Fruit fly (Drosophila melanogaster) whole organism, embryonic: Measurements from ENCODE around the gene Pcmt.

Source experiments
- Abd-B ChIP-seq: fragments of 200-800 bp; sonication (Bioruptor generic); optimal IDR thresholded peaks from 2 replicates; lab custom pipeline; 2018; ENCODE audit warnings: missing biosample characterization, mild to moderate bottlenecking, missing genetic modification characterization, moderate library complexity
- CG10274 ChIP-seq: fragments of 200-800 bp; sonication (Bioruptor generic); optimal IDR thresholded peaks from 3 replicates; lab custom pipeline; 2017; ENCODE audit warnings: missing biosample characterization, mild to moderate bottlenecking, missing genetic modification characterization
- CG11696 ChIP-seq: fragments of 200-800 bp; sonication (Bioruptor generic); IDR thresholded peaks from 2 replicates; pipeline ENCODE4 v1.3.6; 2022; ENCODE audit warnings: missing biosample characterization, missing genetic modification characterization
- CG12236 ChIP-seq: fragments of 200-800 bp; sonication (Bioruptor generic); optimal IDR thresholded peaks from 2 replicates; lab custom pipeline; 2016; ENCODE audit warnings: missing biosample characterization, missing genetic modification characterization
- CG12299 ChIP-seq: fragments of 200-800 bp; sonication (Bioruptor generic); optimal IDR thresholded peaks from 2 replicates; lab custom pipeline; 2018; ENCODE audit warnings: missing biosample characterization, mild to moderate bottlenecking, missing genetic modification characterization
- CG12391 ChIP-seq: fragments of 200-800 bp; sonication (Bioruptor generic); optimal IDR thresholded peaks from 3 replicates; lab custom pipeline; 2018; ENCODE audit warnings: missing biosample characterization, mild to moderate bottlenecking, missing genetic modification characterization, moderate library complexity
- CG12744 ChIP-seq: fragments of 200-800 bp; sonication (Bioruptor generic); optimal IDR thresholded peaks from 2 replicates; lab custom pipeline; 2016; ENCODE audit warnings: missing biosample characterization, missing genetic modification characterization
- CG12942 ChIP-seq: fragments of 200-800 bp; sonication (Bioruptor generic); optimal IDR thresholded peaks from 3 replicates; lab custom pipeline; 2016; ENCODE audit warnings: missing biosample characterization, missing genetic modification characterization
- CG15601 ChIP-seq: fragments of 200-800 bp; sonication (Bioruptor generic); optimal IDR thresholded peaks from 3 replicates; lab custom pipeline; 2019; ENCODE audit warnings: missing biosample characterization, mild to moderate bottlenecking, missing genetic modification characterization, moderate library complexity
- CG1603 ChIP-seq: fragments of 200-800 bp; sonication (Bioruptor generic); optimal IDR thresholded peaks from 2 replicates; lab custom pipeline; 2019; ENCODE audit warnings: missing biosample characterization, mild to moderate bottlenecking, missing genetic modification characterization, moderate library complexity
- CG16813 ChIP-seq: fragments of 200-800 bp; sonication (Bioruptor generic); IDR thresholded peaks from 3 replicates; pipeline ENCODE4 v1.3.6; 2022; ENCODE audit warnings: missing biosample characterization, missing genetic modification characterization; ENCODE audit not compliant: partially characterized antibody
- CG16815 ChIP-seq: fragments of 200-800 bp; sonication (Bioruptor generic); optimal IDR thresholded peaks from 3 replicates; lab custom pipeline; 2017; ENCODE audit warnings: missing biosample characterization, mild to moderate bottlenecking, missing genetic modification characterization
- CG17612 ChIP-seq: fragments of 200-800 bp; sonication (Bioruptor generic); IDR thresholded peaks from 2 replicates; pipeline ENCODE4 v1.3.6; 2022; ENCODE audit warnings: missing biosample characterization, missing genetic modification characterization
- CG17829 ChIP-seq: fragments of 200-800 bp; optimal IDR thresholded peaks from 2 replicates; lab custom pipeline; 2019; ENCODE audit warnings: missing biosample characterization, mild to moderate bottlenecking, missing genetic modification characterization, moderate library complexity
- CG2678 ChIP-seq: fragments of 200-800 bp; sonication (Bioruptor generic); optimal IDR thresholded peaks from 3 replicates; lab custom pipeline; 2019; ENCODE audit warnings: missing biosample characterization, mild to moderate bottlenecking, missing genetic modification characterization, moderate library complexity
- CG30403 ChIP-seq: fragments of 200-800 bp; sonication (Bioruptor generic); optimal IDR thresholded peaks from 3 replicates; lab custom pipeline; 2016; ENCODE audit warnings: missing biosample characterization, missing genetic modification characterization
- CG3847 ChIP-seq: fragments of 200-800 bp; sonication (Bioruptor generic); IDR thresholded peaks from 2 replicates; pipeline ENCODE4 v1.3.6; 2022; ENCODE audit warnings: missing biosample characterization, missing genetic modification characterization
- CG4617 ChIP-seq: fragments of 200-800 bp; sonication (Bioruptor generic); optimal IDR thresholded peaks from 3 replicates; lab custom pipeline; 2016; ENCODE audit warnings: missing biosample characterization, missing genetic modification characterization, borderline replicate concordance
- CG6654 ChIP-seq: fragments of 200-800 bp; sonication (Bioruptor generic); optimal IDR thresholded peaks from 2 replicates; lab custom pipeline; 2017; ENCODE audit warnings: missing biosample characterization, mild to moderate bottlenecking, missing genetic modification characterization
- CG6683 ChIP-seq: fragments of 200-800 bp; sonication (Bioruptor generic); optimal IDR thresholded peaks from 2 replicates; lab custom pipeline; 2017; ENCODE audit warnings: missing biosample characterization, mild to moderate bottlenecking, missing genetic modification characterization, missing genetic modification reagents
- CG7271 ChIP-seq: fragments of 200-800 bp; sonication (Bioruptor generic); optimal IDR thresholded peaks from 2 replicates; lab custom pipeline; 2018; ENCODE audit warnings: missing biosample characterization, mild to moderate bottlenecking, missing genetic modification characterization, moderate library complexity
- CG7372 ChIP-seq: fragments of 200-800 bp; sonication (Bioruptor generic); IDR thresholded peaks from 2 replicates; pipeline ENCODE4 v1.3.6; 2022; ENCODE audit warnings: missing biosample characterization, missing genetic modification characterization
- Dfd ChIP-seq, 2 experiments: fragments of >200 bp; optimal IDR thresholded peaks; 2 replicates each; lab custom pipeline; 2017; ENCODE audit warnings: missing biosample characterization in 2 of 2, missing genetic modification characterization in 2 of 2
- Dref ChIP-seq: fragments of 200-800 bp; sonication (Bioruptor generic); IDR thresholded peaks from 2 replicates; pipeline ENCODE4 v1.3.6; 2022; ENCODE audit warnings: missing biosample characterization, missing genetic modification characterization
- Ets97D ChIP-seq: fragments of 200-800 bp; sonication (Bioruptor generic); optimal IDR thresholded peaks from 3 replicates; lab custom pipeline; 2016; ENCODE audit warnings: missing biosample characterization, missing genetic modification characterization
- Hand ChIP-seq: fragments of 200-800 bp; sonication (Bioruptor generic); optimal IDR thresholded peaks from 2 replicates; lab custom pipeline; 2017; ENCODE audit warnings: mild to moderate bottlenecking, missing biosample characterization, missing genetic modification reagents, missing genetic modification characterization
- Hmx ChIP-seq: fragments of 200-800 bp; sonication (Bioruptor generic); optimal IDR thresholded peaks from 2 replicates; lab custom pipeline; 2016; ENCODE audit warnings: missing biosample characterization, missing genetic modification characterization
- Hr51 ChIP-seq, 2 experiments: fragments of 200-800 bp; sonication (Bioruptor generic); optimal IDR thresholded peaks; 2 replicates in 1 of 2; 3 replicates in 1 of 2; lab custom pipeline; 2016 to 2018; ENCODE audit warnings: missing biosample characterization in 2 of 2, missing genetic modification characterization in 2 of 2, mild to moderate bottlenecking in 1 of 2, moderate library complexity in 1 of 2
- Lhr ChIP-seq: fragments of 200-800 bp; sonication (Bioruptor generic); optimal IDR thresholded peaks from 3 replicates; lab custom pipeline; 2017; ENCODE audit warnings: mild to moderate bottlenecking, missing biosample characterization, missing genetic modification reagents, missing genetic modification characterization
- Optix ChIP-seq: fragments of 200-800 bp; sonication (Bioruptor generic); IDR thresholded peaks from 3 replicates; pipeline ENCODE4 v1.3.6; 2022; ENCODE audit warnings: missing biosample characterization, missing genetic modification characterization
- Pdp1 ChIP-seq, 2 experiments: fragments of 200-800 bp; sonication (Bioruptor generic); optimal IDR thresholded peaks; 3 replicates each; lab custom pipeline; 2016; ENCODE audit warnings: missing biosample characterization in 2 of 2, missing genetic modification characterization in 2 of 2, mild to moderate bottlenecking in 1 of 2, moderate library complexity in 1 of 2
- Ptx1 ChIP-seq: fragments of 200-800 bp; sonication (Bioruptor generic); IDR thresholded peaks from 2 replicates; pipeline ENCODE4 v1.3.6; 2022; ENCODE audit warnings: missing biosample characterization, missing genetic modification characterization
- Sox100B ChIP-seq: fragments of 200-800 bp; sonication (Bioruptor generic); optimal IDR thresholded peaks from 3 replicates; lab custom pipeline; 2018; ENCODE audit warnings: missing biosample characterization, mild to moderate bottlenecking, missing genetic modification characterization
- croc ChIP-seq: fragments of 200-800 bp; sonication (Bioruptor generic); conservative IDR thresholded peaks from 3 replicates; pipeline ENCODE4 v1.3.6; 2022; ENCODE audit warnings: missing biosample characterization, missing genetic modification characterization
- dysf ChIP-seq: fragments of 200-800 bp; sonication (Bioruptor generic); IDR thresholded peaks from 3 replicates; pipeline ENCODE4 v1.3.6; 2022; ENCODE audit warnings: missing biosample characterization, missing genetic modification characterization
- emc ChIP-seq: fragments of 200-800 bp; sonication (Bioruptor generic); optimal IDR thresholded peaks from 2 replicates; lab custom pipeline; 2016; ENCODE audit warnings: missing biosample characterization, missing genetic modification characterization
- gro ChIP-seq: fragments of 200-800 bp; sonication (Bioruptor generic); optimal IDR thresholded peaks from 2 replicates; lab custom pipeline; 2016; ENCODE audit warnings: missing biosample characterization, missing genetic modification characterization
- lov ChIP-seq, 2 experiments: fragments of 200-800 bp in 1 of 2; fragments of >200 bp in 1 of 2; sonication (Bioruptor generic) in 1 of 2; IDR thresholded peaks in 1 of 2; optimal IDR thresholded peaks in 1 of 2; 2 replicates in 1 of 2; 3 replicates in 1 of 2; pipeline versions ENCODE4 v1.3.6 to Lab custom; 2017 to 2022; ENCODE audit warnings: missing biosample characterization in 1 of 2, missing genetic modification characterization in 1 of 2
- onecut ChIP-seq: fragments of 200-800 bp; sonication (Bioruptor generic); IDR thresholded peaks from 2 replicates; pipeline ENCODE4 v1.3.6; 2022; ENCODE audit warnings: missing biosample characterization, missing genetic modification characterization
- org-1 ChIP-seq: fragments of 200-800 bp; sonication (Bioruptor generic); optimal IDR thresholded peaks from 2 replicates; lab custom pipeline; 2017; ENCODE audit warnings: missing biosample characterization, missing genetic modification characterization
- pb ChIP-seq: fragments of 200-800 bp; sonication (Bioruptor generic); optimal IDR thresholded peaks from 3 replicates; lab custom pipeline; 2016; ENCODE audit warnings: missing biosample characterization, missing genetic modification characterization
- pfk ChIP-seq: fragments of 200-800 bp; sonication (Bioruptor generic); optimal IDR thresholded peaks from 2 replicates; lab custom pipeline; 2018; ENCODE audit warnings: missing biosample characterization, mild to moderate bottlenecking, missing genetic modification characterization, moderate library complexity
- ro ChIP-seq: fragments of 200-800 bp; sonication (Bioruptor generic); IDR thresholded peaks from 2 replicates; pipeline ENCODE4 v1.3.6; 2022; ENCODE audit warnings: missing biosample characterization, missing genetic modification characterization
- row ChIP-seq: fragments of 200-800 bp; sonication (Bioruptor generic); IDR thresholded peaks from 3 replicates; pipeline ENCODE4 v1.3.6; 2022; ENCODE audit warnings: missing biosample characterization, missing genetic modification characterization
- tgo ChIP-seq: fragments of 200-800 bp; sonication (Bioruptor generic); IDR thresholded peaks from 3 replicates; pipeline ENCODE4 v1.3.6; 2022; ENCODE audit warnings: missing biosample characterization, missing genetic modification characterization
- tio ChIP-seq: fragments of 200-800 bp; sonication (Bioruptor generic); optimal IDR thresholded peaks from 2 replicates; lab custom pipeline; 2017; ENCODE audit warnings: missing biosample characterization, missing genetic modification characterization, inconsistent platforms
- trh ChIP-seq: fragments of 200-800 bp; sonication (Bioruptor generic); optimal IDR thresholded peaks from 2 replicates; lab custom pipeline; 2016; ENCODE audit warnings: missing biosample characterization, missing genetic modification characterization
- wek ChIP-seq: fragments of 200-800 bp; sonication (Bioruptor generic); optimal IDR thresholded peaks from 3 replicates; lab custom pipeline; 2018; ENCODE audit warnings: missing biosample characterization, mild to moderate bottlenecking, missing genetic modification characterization, moderate library complexity

The Pcmt gene

dm6 chr3R:5517002-5517875, 36.9 kb downstream of the Pcmt start, which contains the start of gene Itpr (continued):
- TF ChIP-seq tgo (GFP tag; lab: Robert Waterston, UW) (no peak), trh (GFP tag; lab: Kevin White, UChicago) (no peak), lov (optimal IDR thresholded peaks at IDR 0.05; lab: Kevin White, UChicago) (no peak), lov (GFP tag; IDR thresholded peaks at IDR 0.05; lab: Robert Waterston, UW) (no peak), Hr51 (GFP tag; optimal IDR thresholded peaks at IDR 0.05; lab: Kevin White, UChicago) (no peak), wek (no peak), CG12942 (no peak), Ets97D (GFP tag; lab: Kevin White, UChicago) (no peak), org-1 (GFP tag; lab: Kevin White, UChicago) (no peak), row (GFP tag; lab: Robert Waterston, UW) (no peak; the same call in 2 of the 3 replicates), emc (no peak), CG17829 (tag; lab: Kevin White, UChicago) (peak; percentile 16), CG10274 (no peak), CG3847 (GFP tag; lab: Robert Waterston, UW) (no peak), CG12744 (no peak), CG6654 (GFP tag; lab: Kevin White, UChicago) (no peak), Abd-B (GFP tag; lab: Kevin White, UChicago) (no peak), Optix (GFP tag; lab: Robert Waterston, UW) (no peak), CG6683 (GFP tag; lab: Kevin White, UChicago) (no peak), dysf (0 out of 3 replicates have a peak, but pooled peaks have one; percentile 18), CG30403 (GFP tag; lab: Kevin White, UChicago) (no peak), Lhr (GFP tag; lab: Kevin White, UChicago) (no peak), CG7271 (no peak), Pdp1 (GFP tag; optimal IDR thresholded peaks at IDR 0.05; lab: Kevin White, UChicago) (no peak), CG17612 (GFP tag; lab: Robert Waterston, UW) (no peak), CG12391 (tag; lab: Kevin White, UChicago) (no peak), onecut (GFP tag; lab: Robert Waterston, UW) (0 out of 2 replicates have a peak, but pooled peaks have one; percentile 17), CG15601 (tag; lab: Kevin White, UChicago) (no peak), Ptx1 (no peak), CG12236 (GFP tag; lab: Kevin White, UChicago) (no peak), CG1603 (tag; lab: Kevin White, UChicago) (no peak), gro (no peak), CG12299 (tag; lab: Kevin White, UChicago) (no peak), CG2678 (no peak), CG16815 (GFP tag; lab: Kevin White, UChicago) (no peak), Sox100B (no peak), CG11696 (peak; percentile 55; the same call in 1 of the 2 replicates), pb (GFP tag; lab: Kevin White, UChicago) (no peak), CG4617 (GFP tag; lab: Kevin White, UChicago) (no peak), croc (GFP tag; lab: Robert Waterston, UW) (no peak), Hand (GFP tag; lab: Kevin White, UChicago) (no peak), tio (GFP tag; lab: Kevin White, UChicago) (no peak), ro (no peak), CG16813 (GFP tag; lab: Robert Waterston, UW) (0 out of 3 replicates have a peak, but pooled peaks have one; percentile 12), Hmx (GFP tag; lab: Kevin White, UChicago) (no peak), pfk (GFP tag; lab: Kevin White, UChicago) (no peak), Dfd (GFP tag; optimal IDR thresholded peaks at IDR 0.05; lab: Kevin White, UChicago) (peak in 1 of 2 experiments; percentile 3), CG7372 (GFP tag; lab: Robert Waterston, UW) (no peak), Dref (GFP tag; lab: Robert Waterston, UW) (0 out of 2 replicates have a peak, but pooled peaks have one; percentile 23)
